Fruit fly (Drosophila melanogaster) whole organism, prepupa: Measurements from ENCODE around the gene CG9154.

Source experiments
- CG10631 ChIP-seq: fragments of 200-800 bp; sonication (Bioruptor generic); optimal IDR thresholded peaks from 2 replicates; lab custom pipeline; 2016; ENCODE audit warnings: missing biosample characterization, missing genetic modification characterization
- CG10669 ChIP-seq: fragments of 200-800 bp; sonication (Bioruptor generic); optimal IDR thresholded peaks from 3 replicates; lab custom pipeline; 2018; ENCODE audit warnings: missing biosample characterization, mild to moderate bottlenecking, missing genetic modification characterization, moderate library complexity
- CG11762 ChIP-seq: fragments of 200-800 bp; sonication (Bioruptor generic); optimal IDR thresholded peaks from 3 replicates; lab custom pipeline; 2016; ENCODE audit warnings: missing biosample characterization, missing genetic modification characterization; ENCODE audit not compliant: insufficient read depth
- CG1621 ChIP-seq: fragments of 200-800 bp; sonication (Bioruptor generic); optimal IDR thresholded peaks from 3 replicates; lab custom pipeline; 2018; ENCODE audit warnings: missing biosample characterization, mild to moderate bottlenecking, missing genetic modification characterization
- CG3032 ChIP-seq: fragments of 200-800 bp; optimal IDR thresholded peaks from 2 replicates; lab custom pipeline; 2019; ENCODE audit warnings: missing biosample characterization, mild to moderate bottlenecking, missing genetic modification characterization, moderate library complexity
- CG31627 ChIP-seq: fragments of 200-800 bp; sonication (Bioruptor generic); optimal IDR thresholded peaks from 3 replicates; lab custom pipeline; 2016; ENCODE audit warnings: missing biosample characterization, missing genetic modification characterization
- CG4318 ChIP-seq: fragments of 200-800 bp; sonication (Bioruptor generic); optimal IDR thresholded peaks from 3 replicates; lab custom pipeline; 2017; ENCODE audit warnings: missing biosample characterization, mild to moderate bottlenecking, missing genetic modification characterization
- CG6276 ChIP-seq: fragments of 200-800 bp; sonication (Bioruptor generic); optimal IDR thresholded peaks from 2 replicates; lab custom pipeline; 2017; ENCODE audit warnings: missing biosample characterization, mild to moderate bottlenecking, missing genetic modification characterization
- CG6854 ChIP-seq: fragments of 200-800 bp; sonication (Bioruptor generic); optimal IDR thresholded peaks from 2 replicates; lab custom pipeline; 2017; ENCODE audit warnings: missing biosample characterization, mild to moderate bottlenecking, missing genetic modification characterization
- CG7368 ChIP-seq: fragments of 200-800 bp; sonication (Bioruptor generic); optimal IDR thresholded peaks from 3 replicates; lab custom pipeline; 2016; ENCODE audit warnings: missing biosample characterization, missing genetic modification characterization
- CG8119 ChIP-seq: fragments of 200-800 bp; sonication (Bioruptor generic); IDR thresholded peaks from 3 replicates; pipeline ENCODE4 v1.3.6; 2022; ENCODE audit warnings: missing biosample characterization, missing genetic modification characterization
- CG8319 ChIP-seq: fragments of 200-800 bp; sonication (Bioruptor generic); optimal IDR thresholded peaks from 3 replicates; lab custom pipeline; 2016; ENCODE audit warnings: missing biosample characterization, missing genetic modification characterization
- Eip75B ChIP-seq: fragments of 200-800 bp; sonication (Bioruptor generic); optimal IDR thresholded peaks from 3 replicates; lab custom pipeline; 2016; ENCODE audit warnings: missing biosample characterization, missing genetic modification characterization
- Eip78C ChIP-seq: fragments of 200-800 bp; sonication (Bioruptor generic); peaks from one replicate; lab custom pipeline; 2016; ENCODE audit warnings: missing biosample characterization, missing genetic modification characterization
- Ets96B ChIP-seq: fragments of 200-800 bp; optimal IDR thresholded peaks from 2 replicates; lab custom pipeline; 2019; ENCODE audit warnings: missing biosample characterization, mild to moderate bottlenecking, missing genetic modification characterization, moderate library complexity
- Gug ChIP-seq: fragments of 200-800 bp; sonication (Bioruptor generic); IDR thresholded peaks from 2 replicates; pipeline ENCODE4 v1.3.6; 2022; ENCODE audit warnings: missing biosample characterization, missing genetic modification characterization
- Hr39 ChIP-seq: fragments of 200-800 bp; sonication (Bioruptor generic); optimal IDR thresholded peaks from 2 replicates; lab custom pipeline; 2016; ENCODE audit warnings: missing biosample characterization, missing genetic modification characterization
- Hr4 ChIP-seq: fragments of 200-800 bp; sonication (Bioruptor generic); optimal IDR thresholded peaks from 3 replicates; lab custom pipeline; 2016; ENCODE audit warnings: missing biosample characterization, missing genetic modification characterization
- Lpt ChIP-seq: fragments of 200-800 bp; sonication (Bioruptor generic); optimal IDR thresholded peaks from 3 replicates; lab custom pipeline; 2016; ENCODE audit warnings: missing biosample characterization, missing genetic modification characterization
- Met ChIP-seq: fragments of 200-800 bp; sonication (Bioruptor generic); optimal IDR thresholded peaks from 3 replicates; lab custom pipeline; 2016; ENCODE audit warnings: missing biosample characterization, missing genetic modification characterization
- Smox ChIP-seq: fragments of 200-800 bp; sonication (Bioruptor generic); optimal IDR thresholded peaks from 3 replicates; lab custom pipeline; 2016; ENCODE audit warnings: missing biosample characterization, missing genetic modification characterization
- Sox15 ChIP-seq: fragments of 200-800 bp; sonication (Bioruptor generic); optimal IDR thresholded peaks from 3 replicates; lab custom pipeline; 2016; ENCODE audit warnings: missing biosample characterization, missing genetic modification characterization
- achi ChIP-seq: fragments of 200-800 bp; sonication (Bioruptor generic); optimal IDR thresholded peaks from 3 replicates; lab custom pipeline; 2016; ENCODE audit warnings: missing biosample characterization, missing genetic modification characterization
- dac ChIP-seq: fragments of 200-800 bp; sonication (Bioruptor generic); optimal IDR thresholded peaks from 2 replicates; lab custom pipeline; 2017; ENCODE audit warnings: missing biosample characterization, mild to moderate bottlenecking, missing genetic modification characterization
- eg ChIP-seq: fragments of 200-800 bp; sonication (Bioruptor generic); IDR thresholded peaks from 3 replicates; pipeline ENCODE4 v1.3.6; 2022; ENCODE audit warnings: missing biosample characterization, missing genetic modification characterization
- esn ChIP-seq: fragments of 200-800 bp; sonication (Bioruptor generic); optimal IDR thresholded peaks from 2 replicates; lab custom pipeline; 2016; ENCODE audit warnings: missing biosample characterization, mild to moderate bottlenecking, missing genetic modification characterization, moderate library complexity
- fd59A ChIP-seq: fragments of 200-800 bp; sonication (Bioruptor generic); optimal IDR thresholded peaks from 2 replicates; lab custom pipeline; 2017; ENCODE audit warnings: missing biosample characterization, mild to moderate bottlenecking, missing genetic modification characterization, missing genetic modification reagents
- fd85E ChIP-seq: fragments of 200-800 bp; sonication (Bioruptor generic); optimal IDR thresholded peaks from 3 replicates; lab custom pipeline; 2016; ENCODE audit warnings: missing biosample characterization, missing genetic modification characterization
- lz ChIP-seq: fragments of 200-800 bp; sonication (Bioruptor generic); optimal IDR thresholded peaks from 3 replicates; lab custom pipeline; 2016; ENCODE audit warnings: missing biosample characterization, missing genetic modification characterization
- net ChIP-seq: fragments of 200-800 bp; sonication (Bioruptor generic); optimal IDR thresholded peaks from 3 replicates; lab custom pipeline; 2016; ENCODE audit warnings: missing biosample characterization, missing genetic modification characterization
- salr ChIP-seq, 2 experiments: fragments of 200-800 bp; sonication (Bioruptor generic); optimal IDR thresholded peaks; 3 replicates each; lab custom pipeline; 2016 to 2018; ENCODE audit warnings: missing biosample characterization in 2 of 2, missing genetic modification characterization in 2 of 2, mild to moderate bottlenecking in 1 of 2
- spab ChIP-seq: fragments of 200-800 bp; sonication (Bioruptor generic); optimal IDR thresholded peaks from 2 replicates; lab custom pipeline; 2017; ENCODE audit warnings: missing biosample characterization, mild to moderate bottlenecking, missing genetic modification characterization, missing genetic modification reagents
- ss ChIP-seq, 2 experiments: fragments of 200-800 bp; sonication (Bioruptor generic); optimal IDR thresholded peaks; 2 replicates in 1 of 2; 3 replicates in 1 of 2; lab custom pipeline; 2017 to 2018; ENCODE audit warnings: mild to moderate bottlenecking in 2 of 2, missing biosample characterization in 2 of 2, missing genetic modification characterization in 2 of 2, moderate library complexity in 1 of 2
- topi ChIP-seq: fragments of 200-800 bp; sonication (Bioruptor generic); optimal IDR thresholded peaks from 3 replicates; lab custom pipeline; 2016; ENCODE audit warnings: missing biosample characterization, missing genetic modification characterization
- vri ChIP-seq: fragments of 200-800 bp; sonication (Bioruptor generic); optimal IDR thresholded peaks from 3 replicates; lab custom pipeline; 2016; ENCODE audit warnings: missing biosample characterization, mild to moderate bottlenecking, missing genetic modification characterization

The CG9154 gene

DNA sequence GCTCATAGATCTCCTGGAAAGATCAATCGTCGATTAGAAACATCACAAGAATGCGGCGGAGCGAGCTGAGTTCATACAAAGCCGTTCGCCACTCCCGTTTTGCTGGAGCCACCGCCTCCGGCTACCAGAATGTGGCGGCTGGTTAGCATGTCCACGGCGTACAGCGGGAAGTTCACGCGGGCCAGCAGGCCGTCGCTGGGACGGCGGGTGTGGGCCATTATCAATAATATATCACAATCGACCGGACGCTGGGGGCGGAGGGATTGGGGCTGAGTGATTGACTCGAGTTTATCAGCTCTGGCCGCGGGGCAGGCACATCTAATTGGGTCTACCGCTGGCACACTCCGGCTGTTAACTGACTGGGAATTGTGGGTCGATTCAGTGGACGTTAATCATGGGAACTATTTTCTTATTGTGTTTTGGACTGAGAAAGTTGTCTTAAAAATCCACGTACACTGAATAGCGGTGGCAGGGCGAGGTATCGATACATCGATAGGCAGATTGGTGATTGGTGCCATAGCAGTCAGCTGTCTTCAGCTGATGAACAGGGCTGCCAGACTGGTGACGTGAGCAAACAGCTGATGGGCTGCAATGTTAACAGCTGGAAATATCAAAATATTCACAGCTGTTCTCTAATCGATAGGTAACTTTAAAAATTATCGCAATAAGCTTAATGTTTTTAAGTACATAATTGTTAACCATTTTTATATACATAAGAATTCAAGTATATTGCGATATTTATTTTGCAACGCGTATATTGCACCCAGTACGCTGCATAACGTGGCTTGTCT, 28.2 kb upstream of the CG9154 start, which contains the start of gene CG9175 (continued):
- TF ChIP-seq CG11762 (GFP tag; lab: Kevin White, UChicago) (no peak), Eip75B (GFP tag; lab: Kevin White, UChicago) (no peak), esn (GFP tag; lab: Kevin White, UChicago) (no peak), CG4318 (GFP tag; lab: Kevin White, UChicago) (no peak), CG3032 (tag; lab: Kevin White, UChicago) (no peak), CG31627 (GFP tag; lab: Kevin White, UChicago) (peak; percentile 21), Eip78C (peak; percentile 80), Lpt (no peak)

DNA sequence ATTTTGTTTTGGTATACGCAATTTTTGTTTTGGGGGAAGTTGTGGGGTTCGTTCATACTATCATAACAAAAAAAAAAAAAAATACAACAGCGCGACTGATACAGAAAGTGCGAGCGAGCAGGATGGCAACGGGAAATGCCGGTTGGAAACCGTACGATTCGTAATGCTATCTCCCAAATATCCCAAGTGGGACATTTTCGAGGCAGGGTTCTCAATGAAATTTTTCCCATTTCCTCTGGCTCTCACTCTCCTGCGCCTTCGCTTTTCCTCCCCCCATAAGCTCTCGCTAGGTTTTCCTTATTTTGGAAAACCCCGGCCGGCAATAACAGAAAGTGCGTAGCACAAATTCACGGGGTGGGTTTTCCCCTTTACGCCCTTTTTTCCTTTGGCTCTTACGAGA, 21.8 kb upstream of the CG9154 start:
- no peak for TF ChIP-seq Ets96B
- no peak for TF ChIP-seq ss (GFP tag; optimal IDR thresholded peaks at IDR 0.05; lab: Kevin White, UChicago)
- no peak for TF ChIP-seq CG8319 (GFP tag; lab: Kevin White, UChicago)
- TF ChIP-seq Eip75B (GFP tag; lab: Kevin White, UChicago): no peak
- no peak for TF ChIP-seq spab
- TF ChIP-seq achi: no peak
- TF ChIP-seq eg (GFP tag; lab: Robert Waterston, UW): no peak
- no peak for TF ChIP-seq CG8119 (GFP tag; lab: Robert Waterston, UW)
- TF ChIP-seq Sox15 (GFP tag; lab: Kevin White, UChicago): no peak

- TF ChIP-seq Lpt (no peak), fd85E (GFP tag; lab: Kevin White, UChicago) (no peak), CG11762 (GFP tag; lab: Kevin White, UChicago) (no peak), Gug (GFP tag; lab: Robert Waterston, UW) (no peak), fd59A (GFP tag; lab: Kevin White, UChicago) (no peak), achi (no peak), Met (GFP tag; lab: Kevin White, UChicago) (no peak), esn (GFP tag; lab: Kevin White, UChicago) (no peak), net (GFP tag; lab: Kevin White, UChicago) (no peak), Hr4 (no peak), Smox (GFP tag; lab: Kevin White, UChicago) (no peak), CG7368 (GFP tag; lab: Kevin White, UChicago) (no peak), CG6854 (no peak), Hr39 (GFP tag; lab: Kevin White, UChicago) (no peak)
These were observed 20.6 kb upstream of the CG9154 start, which contains the start of gene CG45075 for dm6 chr2L:6090786-6091716. TSS of gene CG45075 (plus strand) at chr2L:6091412.

DNA sequence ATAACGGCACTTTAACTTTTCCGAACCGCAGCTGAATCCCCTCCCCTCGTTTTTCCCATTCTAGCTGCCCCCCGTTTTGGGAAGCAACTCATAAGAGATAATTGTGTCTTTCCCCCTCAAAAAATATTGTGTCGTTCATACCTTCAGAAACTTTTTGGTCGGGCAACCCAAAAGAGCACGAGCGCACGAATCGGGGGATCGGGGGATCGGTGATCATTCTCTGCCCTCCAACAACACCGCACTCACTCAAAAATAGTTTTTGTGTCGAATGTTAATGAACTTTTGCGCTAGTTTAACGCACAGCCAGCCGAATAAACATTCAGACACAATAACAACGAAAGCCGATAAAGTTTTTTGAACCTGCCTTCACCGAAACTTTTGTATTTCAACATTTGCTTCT, 19.9 kb upstream of the CG9154 start:
- TF ChIP-seq CG3032 (tag; lab: Kevin White, UChicago): no peak
- no peak for TF ChIP-seq vri
- TF ChIP-seq CG6276 (GFP tag; lab: Kevin White, UChicago): no peak
- no peak for TF ChIP-seq salr (GFP tag; optimal IDR thresholded peaks at IDR 0.05; lab: Kevin White, UChicago)
- no peak for TF ChIP-seq topi (GFP tag; lab: Kevin White, UChicago)
- no peak for TF ChIP-seq CG1621 (tag; lab: Kevin White, UChicago)
- TF ChIP-seq CG10631: no peak
- TF ChIP-seq CG8319 (GFP tag; lab: Kevin White, UChicago): no peak
- TF ChIP-seq CG10669: no peak
- no peak for TF ChIP-seq lz (GFP tag; lab: Kevin White, UChicago)
- TF ChIP-seq dac: no peak
